Fruit fly (Drosophila melanogaster) whole organism, wandering third instar larva: ENCODE data around the gene CG10428.

ENCODE experiments used
- Hr78 ChIP-seq: fragments of >200 bp; optimal IDR thresholded peaks from 2 replicates; lab custom pipeline; 2017; ENCODE audit warnings: missing biosample characterization, missing genetic modification characterization
- Myc ChIP-seq: fragments of >200 bp; optimal IDR thresholded peaks from 2 replicates; lab custom pipeline; 2017
- br ChIP-seq: fragments of 200-800 bp; sonication (Bioruptor generic); optimal IDR thresholded peaks from 2 replicates; lab custom pipeline; 2016; ENCODE audit warnings: missing biosample characterization, missing genetic modification characterization
- brk ChIP-seq: fragments of 200-800 bp; sonication (Bioruptor generic); optimal IDR thresholded peaks from 2 replicates; lab custom pipeline; 2016; ENCODE audit warnings: missing biosample characterization, mild to moderate bottlenecking, missing genetic modification characterization
- rgr ChIP-seq: fragments of 200-800 bp; sonication (Bioruptor generic); optimal IDR thresholded peaks from 3 replicates; lab custom pipeline; 2016; ENCODE audit warnings: missing biosample characterization, mild to moderate bottlenecking, missing genetic modification characterization
- sage ChIP-seq: fragments of 200-800 bp; sonication (Bioruptor generic); optimal IDR thresholded peaks from 2 replicates; lab custom pipeline; 2016; ENCODE audit warnings: missing biosample characterization, mild to moderate bottlenecking, missing genetic modification characterization

- TF ChIP-seq Hr78 (GFP tag; lab: Kevin White, UChicago) (no peak), sage (GFP tag; lab: Kevin White, UChicago) (no peak), Myc (lab: Kevin White, UChicago) (no peak), br (GFP tag; lab: Kevin White, UChicago) (no peak), rgr (GFP tag; lab: Kevin White, UChicago) (no peak), brk (no peak)
These were observed 14.8 kb upstream of the CG10428 start for dm6 chr2L:18933867-18934266.
